Worm (Caenorhabditis elegans): Measurements from ENCODE around the gene him-8.

him-8 gene

ce11 chrIV:10570065-10570464, 8.4 kb downstream of the him-8 start:
- TF ChIP-seq ceh-24 (tag; optimal IDR thresholded peaks at IDR 0.05) (no peak), ahr-1 (tag; optimal IDR thresholded peaks at IDR 0.05) (no peak), ceh-2 (tag; optimal IDR thresholded peaks at IDR 0.05) (no peak), ceh-30 (tag; optimal IDR thresholded peaks at IDR 0.05) (no peak), ref-2 (tag; optimal IDR thresholded peaks at IDR 0.05) (peak; percentile 31), rnt-1 (tag; optimal IDR thresholded peaks at IDR 0.05) (no peak), unc-55 (GFP tag; optimal IDR thresholded peaks at IDR 0.05) (no peak)

- no peak for TF ChIP-seq ama-1 (optimal IDR thresholded peaks at IDR 0.05)
- peak; percentile 69 for TF ChIP-seq unc-42 (tag; optimal IDR thresholded peaks at IDR 0.05)
- no peak for TF ChIP-seq hlh-8 (tag; optimal IDR thresholded peaks at IDR 0.05)
- TF ChIP-seq sdc-2 (tag; optimal IDR thresholded peaks at IDR 0.05): no peak
Measured at ce11 chrIV:10571020-10571419, 9.3 kb downstream of the him-8 start.

ce11 chrIV:10573471-10573870, 11.8 kb downstream of the him-8 start:
- TF ChIP-seq ceh-30 (tag; optimal IDR thresholded peaks at IDR 0.05): no peak
- TF ChIP-seq pag-3 (tag; optimal IDR thresholded peaks at IDR 0.05; ENCODE audit: borderline replicate concordance): no peak
- no peak for TF ChIP-seq zip-5 (tag; optimal IDR thresholded peaks at IDR 0.05)
- no peak for TF ChIP-seq dmd-4 (tag; optimal IDR thresholded peaks at IDR 0.05; ENCODE audit: borderline replicate concordance)
- peak; percentile 59 for TF ChIP-seq unc-42 (tag; optimal IDR thresholded peaks at IDR 0.05)
- no peak for TF ChIP-seq ets-4 (tag; optimal IDR thresholded peaks at IDR 0.05)
- TF ChIP-seq lim-6 (tag; optimal IDR thresholded peaks at IDR 0.05): no peak

ce11 chrIV:10574471-10574870, 12.8 kb downstream of the him-8 start:
- TF ChIP-seq che-1 (tag; optimal IDR thresholded peaks at IDR 0.05) (no peak), unc-42 (tag; optimal IDR thresholded peaks at IDR 0.05) (peak; percentile 83)

ce11 chrIV:10576050-10576449, 14.3 kb downstream of the him-8 start, which contains the start of gene efn-2:
efn-2 (plus strand) TSS chrIV:10576350.
- TF ChIP-seq nhr-11 (tag; optimal IDR thresholded peaks at IDR 0.05): no peak
- TF ChIP-seq eyg-1 (tag; optimal IDR thresholded peaks at IDR 0.05): no peak

ce11 chrIV:10576624-10577023, 14.9 kb downstream of the him-8 start:
- TF ChIP-seq unc-55 (GFP tag; optimal IDR thresholded peaks at IDR 0.05) (peak; percentile 32), ets-4 (tag; optimal IDR thresholded peaks at IDR 0.05) (no peak)

ce11 chrIV:10577600-10577999, 15.9 kb downstream of the him-8 start:
- TF ChIP-seq C08G9.2 (tag; optimal IDR thresholded peaks at IDR 0.05): no peak
- no peak for TF ChIP-seq tbx-7 (tag; optimal IDR thresholded peaks at IDR 0.05)
- TF ChIP-seq hlh-15 (tag; optimal IDR thresholded peaks at IDR 0.05): no peak
- no peak for TF ChIP-seq dmd-4 (tag; optimal IDR thresholded peaks at IDR 0.05; ENCODE audit: borderline replicate concordance)
- TF ChIP-seq mec-3 (tag; optimal IDR thresholded peaks at IDR 0.05; ENCODE audit: borderline replicate concordance): no peak
- TF ChIP-seq hlh-8 (tag; optimal IDR thresholded peaks at IDR 0.05): no peak
- no peak for TF ChIP-seq K02D7.2 (tag; optimal IDR thresholded peaks at IDR 0.05)
- TF ChIP-seq ceh-30 (tag; optimal IDR thresholded peaks at IDR 0.05): no peak
- no peak for TF ChIP-seq pax-1 (tag; optimal IDR thresholded peaks at IDR 0.05)
- no peak for TF ChIP-seq nfya-1 (tag; optimal IDR thresholded peaks at IDR 0.05)

- no peak for TF ChIP-seq ztf-16 (tag; optimal IDR thresholded peaks at IDR 0.05)
- TF ChIP-seq gmeb-2 (tag; optimal IDR thresholded peaks at IDR 0.05): no peak
- TF ChIP-seq ceh-22 (tag; optimal IDR thresholded peaks at IDR 0.05): no peak
- TF ChIP-seq dve-1 (tag; optimal IDR thresholded peaks at IDR 0.05): no peak
- TF ChIP-seq hlh-8 (tag; optimal IDR thresholded peaks at IDR 0.05): no peak
- TF ChIP-seq ceh-2 (tag; optimal IDR thresholded peaks at IDR 0.05): no peak
- TF ChIP-seq hlh-13 (GFP tag; optimal IDR thresholded peaks at IDR 0.05): no peak
- TF ChIP-seq syd-9 (tag; optimal IDR thresholded peaks at IDR 0.05): no peak
- TF ChIP-seq sdc-2 (tag; optimal IDR thresholded peaks at IDR 0.05): no peak
- TF ChIP-seq pat-9 (tag; optimal IDR thresholded peaks at IDR 0.05): no peak
Measured at ce11 chrIV:10578367-10578766, 16.7 kb downstream of the him-8 start, which contains the start of gene lgc-43. lgc-43 (plus strand) TSS chrIV:10578667.
